Worm (Caenorhabditis elegans) whole organism, L2 larva: ENCODE measurements around the gene cutl-11.

Experiments used
- ZK546.5 ChIP-seq: sonication (generic microtip); optimal IDR thresholded peaks from 2 replicates; lab custom pipeline; 2017; ENCODE audit warnings: missing biosample characterization, missing genetic modification characterization
- ama-1 ChIP-seq: fragments of 150-350 bp; optimal IDR thresholded peaks from 2 replicates; lab custom pipeline; 2018; ENCODE audit warnings: inconsistent platforms
- fos-1 ChIP-seq: fragments of 150-350 bp; optimal IDR thresholded peaks from 2 replicates; lab custom pipeline; 2014; ENCODE audit warnings: missing biosample characterization, missing genetic modification characterization
- lsy-2 ChIP-seq, 2 experiments: fragments of 150-350 bp in 1 of 2; sonication (generic microtip) in 1 of 2; optimal IDR thresholded peaks; 2 replicates each; lab custom pipeline; 2014 to 2017; ENCODE audit warnings: missing biosample characterization in 2 of 2, missing genetic modification characterization in 2 of 2
- nhr-11 ChIP-seq: fragments of 150-350 bp; optimal IDR thresholded peaks from 2 replicates; lab custom pipeline; 2014; ENCODE audit warnings: missing biosample characterization, missing genetic modification characterization
- nhr-129 ChIP-seq: fragments of 150-350 bp; optimal IDR thresholded peaks from 2 replicates; lab custom pipeline; 2014; ENCODE audit warnings: missing biosample characterization, missing genetic modification characterization
- nhr-21 ChIP-seq: fragments of 150-350 bp; optimal IDR thresholded peaks from 2 replicates; lab custom pipeline; 2014; ENCODE audit warnings: missing biosample characterization, missing genetic modification characterization
- nhr-23 ChIP-seq: fragments of 150-350 bp; optimal IDR thresholded peaks from 2 replicates; lab custom pipeline; 2014; ENCODE audit warnings: missing biosample characterization, missing genetic modification reagents, missing genetic modification characterization
- skn-1 ChIP-seq: sonication (generic microtip); optimal IDR thresholded peaks from 2 replicates; lab custom pipeline; 2017; ENCODE audit warnings: missing biosample characterization, missing genetic modification characterization
- snpc-4 ChIP-seq: fragments of 150-350 bp; optimal IDR thresholded peaks from 2 replicates; lab custom pipeline; 2014; ENCODE audit warnings: missing biosample characterization, missing genetic modification characterization
- unc-39 ChIP-seq: fragments of 150-350 bp; optimal IDR thresholded peaks from 2 replicates; lab custom pipeline; 2014; ENCODE audit warnings: missing biosample characterization, missing genetic modification characterization
- unc-55 ChIP-seq: fragments of 150-350 bp; sonication (generic microtip); optimal IDR thresholded peaks from 3 replicates; lab custom pipeline; 2014; ENCODE audit warnings: missing biosample characterization, missing genetic modification reagents, missing genetic modification characterization
- ztf-1 ChIP-seq: fragments of 200-800 bp; sonication (Bioruptor generic); conservative IDR thresholded peaks from 2 replicates; pipeline ENCODE4 v1.3.6; 2022; ENCODE audit warnings: missing genetic modification characterization, missing compliant biosample characterization
- ztf-11 ChIP-seq: sonication (generic microtip); optimal IDR thresholded peaks from 2 replicates; lab custom pipeline; 2017; ENCODE audit warnings: missing biosample characterization, missing genetic modification characterization
- ztf-4 ChIP-seq: fragments of 150-350 bp; optimal IDR thresholded peaks from 2 replicates; lab custom pipeline; 2014; ENCODE audit warnings: missing biosample characterization, missing genetic modification characterization

Gene cutl-11

ce11 chrX:11600488-11601106 is 50.1 kb downstream of the cutl-11 start:
- TF ChIP-seq fos-1 (tag; lab: Kevin White, UChicago), result no peak
- TF ChIP-seq, all 48 proteins: peak for 0

ce11 chrX:11598839-11599238 is 51.8 kb downstream of the cutl-11 start:
- TF ChIP-seq ztf-1 (GFP tag; lab: Robert Waterston, UW), result no peak
- TF ChIP-seq unc-55 (GFP tag; lab: Kevin White, UChicago), result no peak
- TF ChIP-seq nhr-129 (tag; lab: Kevin White, UChicago), result no peak
- no peak for TF ChIP-seq nhr-21
- no peak for TF ChIP-seq ztf-11 (tag; lab: Kevin White, UChicago)
- no peak for TF ChIP-seq snpc-4 (tag; lab: Kevin White, UChicago)
- no peak for TF ChIP-seq nhr-23 (tag; lab: Kevin White, UChicago)
- TF ChIP-seq unc-39, result no peak
- TF ChIP-seq ztf-4 (tag; lab: Kevin White, UChicago), result no peak
- TF ChIP-seq ZK546.5 (tag; lab: Kevin White, UChicago), result no peak
- no peak for TF ChIP-seq ama-1 (lab: Kevin White, UChicago)
- TF ChIP-seq nhr-11 (tag; lab: Kevin White, UChicago), result no peak
- TF ChIP-seq skn-1, result no peak
- TF ChIP-seq fos-1 (tag; lab: Kevin White, UChicago), result no peak
- no peak for TF ChIP-seq lsy-2 (tag; optimal IDR thresholded peaks at IDR 0.05; lab: Kevin White, UChicago)
